Worm (Caenorhabditis elegans): Measurements from ENCODE around the gene kreg-1.

- TF ChIP-seq unc-62 (GFP tag; optimal IDR thresholded peaks at IDR 0.05): no peak
- TF ChIP-seq snpc-4 (tag; optimal IDR thresholded peaks at IDR 0.05): peak; percentile 1
- TF ChIP-seq mab-5 (tag; optimal IDR thresholded peaks at IDR 0.05): no peak
- TF ChIP-seq nhr-11 (tag; optimal IDR thresholded peaks at IDR 0.05): no peak
- no peak for TF ChIP-seq unc-55 (GFP tag; optimal IDR thresholded peaks at IDR 0.05)
- TF ChIP-seq nhr-237 (tag; optimal IDR thresholded peaks at IDR 0.05): no peak
- TF ChIP-seq R02D3.7 (tag; optimal IDR thresholded peaks at IDR 0.05): no peak
- TF ChIP-seq ztf-11 (tag; optimal IDR thresholded peaks at IDR 0.05): no peak
- no peak for TF ChIP-seq ztf-4 (tag; optimal IDR thresholded peaks at IDR 0.05)
- TF ChIP-seq aly-2 (tag; optimal IDR thresholded peaks at IDR 0.05): no peak
- no peak for TF ChIP-seq peb-1 (tag; optimal IDR thresholded peaks at IDR 0.05)
- no peak for TF ChIP-seq ama-1 (optimal IDR thresholded peaks at IDR 0.05)
- no peak for TF ChIP-seq unc-39 (tag; optimal IDR thresholded peaks at IDR 0.05)
- TF ChIP-seq nhr-12 (tag; optimal IDR thresholded peaks at IDR 0.05): no peak
These were observed 32.1 kb downstream of the kreg-1 start for ce11 chrX:8741629-8742170.
